Fruit fly (Drosophila melanogaster): ENCODE results near the gene CG45413.

Gene CG45413

dm6 chr3L:6979387-6980249, 47.9 kb upstream of the CG45413 start, which contains the start of gene Galphai (continued):
- TF ChIP-seq pan (optimal IDR thresholded peaks at IDR 0.05) (no peak), pan (GFP tag; optimal IDR thresholded peaks at IDR 0.05 in 1 of 2, IDR thresholded peaks at IDR 0.05 in 1 of 2) (no peak), repo (GFP tag; optimal IDR thresholded peaks at IDR 0.05) (peak; percentile 46), Lim3 (GFP tag; IDR thresholded peaks at IDR 0.05) (no peak), fd96Cb (tag; optimal IDR thresholded peaks at IDR 0.05) (no peak), CG6765 (GFP tag; optimal IDR thresholded peaks at IDR 0.05) (no peak), CG12942 (GFP tag; optimal IDR thresholded peaks at IDR 0.05) (peak; percentile 50), fu2 (GFP tag; optimal IDR thresholded peaks at IDR 0.05) (peak; percentile 19), CG17186 (GFP tag; optimal IDR thresholded peaks at IDR 0.05) (peak; percentile 94), lilli (GFP tag; optimal IDR thresholded peaks at IDR 0.05) (peak; percentile 22), bcd (GFP tag; optimal IDR thresholded peaks at IDR 0.05) (peak; percentile 1), caup (GFP tag; optimal IDR thresholded peaks at IDR 0.05; ENCODE audit: severe bottlenecking) (peak; percentile 47), CG7357 (GFP tag; IDR thresholded peaks at IDR 0.05) (0 out of 3 replicates have a peak, but pooled peaks have one; percentile 12), ash1 (GFP tag; optimal IDR thresholded peaks at IDR 0.05) (peak; percentile 24), ham (GFP tag; IDR thresholded peaks at IDR 0.05) (no peak), MTF-1 (GFP tag; optimal IDR thresholded peaks at IDR 0.05; ENCODE audit: borderline replicate concordance) (no peak), CG43689 (GFP tag; IDR thresholded peaks at IDR 0.05) (no peak), tio (GFP tag; optimal IDR thresholded peaks at IDR 0.05) (no peak), gce (GFP tag; IDR thresholded peaks at IDR 0.05) (no peak), CG12155 (GFP tag; optimal IDR thresholded peaks at IDR 0.05) (peak; percentile 27), Doc2 (GFP tag; IDR thresholded peaks at IDR 0.05) (no peak), Fer3 (tag; optimal IDR thresholded peaks at IDR 0.05) (no peak), gsb-n (tag; optimal IDR thresholded peaks at IDR 0.05) (peak; percentile 66), en (GFP tag; optimal IDR thresholded peaks at IDR 0.05) (no peak), CG1024 (GFP tag; IDR thresholded peaks at IDR 0.05) (no peak), CG2678 (tag; optimal IDR thresholded peaks at IDR 0.05) (no peak), HmgZ (tag; optimal IDR thresholded peaks at IDR 0.05) (peak; percentile 92), dm (GFP tag; optimal IDR thresholded peaks at IDR 0.05) (peak; percentile 58), wek (GFP tag; optimal IDR thresholded peaks at IDR 0.05) (no peak), Dll (GFP tag; IDR thresholded peaks at IDR 0.05; ENCODE audit: partially characterized antibody) (peak; percentile 15; the same call in 1 of the 4 replicates), HHEX (GFP tag; optimal IDR thresholded peaks at IDR 0.05) (no peak), CG31365 (tag; optimal IDR thresholded peaks at IDR 0.05) (peak; percentile 58), Ets97D (GFP tag; optimal IDR thresholded peaks at IDR 0.05) (peak; percentile 95), dan (GFP tag; IDR thresholded peaks at IDR 0.05) (no peak), ind (GFP tag; optimal IDR thresholded peaks at IDR 0.05) (no peak), CG6654 (GFP tag; optimal IDR thresholded peaks at IDR 0.05) (no peak), CG13296 (GFP tag; optimal IDR thresholded peaks at IDR 0.05) (peak; percentile 7), CG10654 (GFP tag; optimal IDR thresholded peaks at IDR 0.05) (no peak), Jarid2 (GFP tag; optimal IDR thresholded peaks at IDR 0.05) (peak; percentile 72), CG4730 (GFP tag; IDR thresholded peaks at IDR 0.05) (no peak), trh (GFP tag; optimal IDR thresholded peaks at IDR 0.05) (no peak), CG10267 (tag; optimal IDR thresholded peaks at IDR 0.05) (peak; percentile 72), CG7928 (GFP tag; optimal IDR thresholded peaks at IDR 0.05) (peak; percentile 48), schlank (tag; optimal IDR thresholded peaks at IDR 0.05) (no peak), CG11456 (GFP tag; IDR thresholded peaks at IDR 0.05) (no peak), CG32772 (GFP tag; IDR thresholded peaks at IDR 0.05) (no peak), CG10431 (GFP tag; optimal IDR thresholded peaks at IDR 0.05) (peak; percentile 61), CG7786 (GFP tag; optimal IDR thresholded peaks at IDR 0.05) (peak; percentile 43), Dbx (GFP tag; IDR thresholded peaks at IDR 0.05) (peak; percentile 57; the same call in 1 of the 3 replicates), odd (GFP tag; optimal IDR thresholded peaks at IDR 0.05) (no peak)

Measured in whole organism, embryonic.